Fruit fly (Drosophila melanogaster) whole organism: ENCODE results near the gene GC2.

Experiments used
- CG8478 ChIP-seq: fragments of >200 bp; optimal IDR thresholded peaks from 2 replicates; lab custom pipeline; 2018; ENCODE audit warnings: inconsistent platforms
- Dll ChIP-seq: fragments of >200 bp; optimal IDR thresholded peaks from 2 replicates; lab custom pipeline; 2017
- pan ChIP-seq: fragments of >200 bp; optimal IDR thresholded peaks from 2 replicates; lab custom pipeline; 2017
- psq ChIP-seq: fragments of >200 bp; optimal IDR thresholded peaks from 2 replicates; lab custom pipeline; 2017
- usp ChIP-seq: fragments of >200 bp; optimal IDR thresholded peaks from 2 replicates; lab custom pipeline; 2017; ENCODE audit warnings: missing biosample characterization, missing genetic modification characterization, mixed read lengths

dm6 chr3R:11969217-11969616 lies 2.3 kb upstream of the GC2 start:
- TF ChIP-seq pan (lab: Kevin White, UChicago) = no peak
- no peak for TF ChIP-seq CG8478
- TF ChIP-seq psq (lab: Kevin White, UChicago) = no peak
- no peak for TF ChIP-seq Dll (lab: Kevin White, UChicago)
- no peak for TF ChIP-seq usp (GFP tag; lab: Kevin White, UChicago)
